Worm (Caenorhabditis elegans) whole organism, L1 larva: ENCODE results near the gene txt-18.

Source experiments
- C16A3.4 ChIP-seq: fragments of 150-350 bp; optimal IDR thresholded peaks from 2 replicates; lab custom pipeline; 2014; ENCODE audit warnings: missing biosample characterization, missing genetic modification characterization
- C34B4.2 ChIP-seq: sonication (generic microtip); optimal IDR thresholded peaks from 2 replicates; lab custom pipeline; 2017; ENCODE audit warnings: mild to moderate bottlenecking, missing genetic modification characterization, missing compliant biosample characterization
- F16B12.6 ChIP-seq: fragments of 150-350 bp; optimal IDR thresholded peaks from 2 replicates; lab custom pipeline; 2014; ENCODE audit warnings: missing biosample characterization, missing genetic modification characterization
- Y116A8C.19 ChIP-seq: sonication (generic microtip); optimal IDR thresholded peaks from 2 replicates; lab custom pipeline; 2016; ENCODE audit warnings: missing compliant biosample characterization, missing genetic modification characterization, borderline replicate concordance
- aha-1 ChIP-seq: fragments of 150-350 bp; optimal IDR thresholded peaks from 2 replicates; lab custom pipeline; 2014; ENCODE audit warnings: missing biosample characterization, missing genetic modification characterization
- ama-1 ChIP-seq: fragments of 150-350 bp; optimal IDR thresholded peaks from 2 replicates; lab custom pipeline; 2014
- blmp-1 ChIP-seq: fragments of 150-350 bp; optimal IDR thresholded peaks from 2 replicates; lab custom pipeline; 2014; ENCODE audit warnings: missing biosample characterization, missing genetic modification characterization
- ceh-63 ChIP-seq: fragments of 200-800 bp; sonication (Bioruptor generic); optimal IDR thresholded peaks from 2 replicates; lab custom pipeline; 2018; ENCODE audit warnings: mild to moderate bottlenecking, missing genetic modification characterization, missing compliant biosample characterization
- ceh-88 ChIP-seq: fragments of 200-800 bp; sonication (Bioruptor generic); IDR thresholded peaks from 2 replicates; pipeline ENCODE4 v1.3.6; 2022; ENCODE audit warnings: missing genetic modification characterization, missing compliant biosample characterization
- dpl-1 ChIP-seq, 3 experiments: fragments of 150-350 bp in 2 of 3; sonication (generic microtip) in 1 of 3; optimal IDR thresholded peaks; 2 replicates each; lab custom pipeline; 2014 to 2017; ENCODE audit warnings: missing biosample characterization in 3 of 3, missing genetic modification characterization in 3 of 3, missing genetic modification reagents in 3 of 3
- efl-1 ChIP-seq, 4 experiments: fragments of 150-350 bp; optimal IDR thresholded peaks in 3 of 4; peaks in 1 of 4; 1 replicate in 1 of 4; 2 replicates in 3 of 4; lab custom pipeline; 2014; ENCODE audit warnings: missing biosample characterization in 2 of 4, missing genetic modification characterization in 2 of 4, missing genetic modification reagents in 2 of 4
- efl-3 ChIP-seq: fragments of 200-800 bp; sonication (Bioruptor generic); optimal IDR thresholded peaks from 2 replicates; lab custom pipeline; 2018; ENCODE audit warnings: mild to moderate bottlenecking, missing genetic modification characterization, missing compliant biosample characterization
- egl-27 ChIP-seq, 2 experiments: fragments of 150-350 bp in 1 of 2; sonication (generic microtip); optimal IDR thresholded peaks; 3 replicates each; lab custom pipeline; 2017 to 2018; ENCODE audit warnings: missing biosample characterization in 2 of 2, missing genetic modification characterization in 2 of 2, missing genetic modification reagents in 2 of 2
- elt-2 ChIP-seq: sonication (generic microtip); optimal IDR thresholded peaks from 2 replicates; lab custom pipeline; 2016; ENCODE audit warnings: missing genetic modification characterization, mild to moderate bottlenecking, inconsistent platforms, missing compliant biosample characterization, missing genetic modification reagents
- fkh-4 ChIP-seq: sonication (generic microtip); optimal IDR thresholded peaks from 2 replicates; lab custom pipeline; 2016; ENCODE audit warnings: missing compliant biosample characterization, missing genetic modification characterization, borderline replicate concordance
- grh-1 ChIP-seq: fragments of 200-800 bp; sonication (Bioruptor generic); IDR thresholded peaks from 2 replicates; pipeline ENCODE4 v1.3.6; 2022; ENCODE audit warnings: missing genetic modification reagents, missing genetic modification characterization, missing compliant biosample characterization
- hlh-17 ChIP-seq: fragments of 200-800 bp; sonication (Bioruptor generic); optimal IDR thresholded peaks from 2 replicates; lab custom pipeline; 2018; ENCODE audit warnings: missing genetic modification characterization, mild to moderate bottlenecking, missing compliant biosample characterization, moderate library complexity, borderline replicate concordance
- hlh-4 ChIP-seq: sonication (generic microtip); optimal IDR thresholded peaks from 2 replicates; lab custom pipeline; 2016; ENCODE audit warnings: mild to moderate bottlenecking, missing genetic modification characterization, missing compliant biosample characterization
- irx-1 ChIP-seq: sonication (generic microtip); optimal IDR thresholded peaks from 2 replicates; lab custom pipeline; 2016; ENCODE audit warnings: missing genetic modification characterization, missing compliant biosample characterization
- jun-1 ChIP-seq: fragments of 150-350 bp; optimal IDR thresholded peaks from 2 replicates; lab custom pipeline; 2014; ENCODE audit warnings: missing biosample characterization, missing genetic modification reagents, missing genetic modification characterization
- lin-13 ChIP-seq: fragments of 150-350 bp; optimal IDR thresholded peaks from 2 replicates; lab custom pipeline; 2014; ENCODE audit warnings: missing biosample characterization, missing genetic modification reagents, missing genetic modification characterization
- lin-14 ChIP-seq: fragments of 200-800 bp; sonication (Bioruptor generic); optimal IDR thresholded peaks from 2 replicates; lab custom pipeline; 2018; ENCODE audit warnings: mild to moderate bottlenecking, missing genetic modification characterization, moderate library complexity, missing compliant biosample characterization
- lin-39 ChIP-seq: fragments of 150-350 bp; optimal IDR thresholded peaks from 2 replicates; lab custom pipeline; 2014; ENCODE audit warnings: missing biosample characterization, missing genetic modification reagents, missing genetic modification characterization
- lir-3 ChIP-seq: sonication (generic microtip); optimal IDR thresholded peaks from 2 replicates; lab custom pipeline; 2016; ENCODE audit warnings: mild to moderate bottlenecking, missing genetic modification characterization, moderate library complexity, missing compliant biosample characterization; ENCODE audit not compliant: poor library complexity
- mab-9 ChIP-seq: fragments of 200-800 bp; sonication (Bioruptor generic); IDR thresholded peaks from 2 replicates; pipeline ENCODE4 v1.3.6; 2022; ENCODE audit warnings: missing genetic modification reagents, missing genetic modification characterization, missing compliant biosample characterization
- mdl-1 ChIP-seq, 2 experiments: fragments of 150-350 bp; optimal IDR thresholded peaks; 2 replicates each; lab custom pipeline; 2014 to 2017; ENCODE audit warnings: missing biosample characterization in 2 of 2, missing genetic modification characterization in 2 of 2, inconsistent platforms in 1 of 2
- nhr-12 ChIP-seq: sonication (generic microtip); optimal IDR thresholded peaks from 2 replicates; lab custom pipeline; 2017; ENCODE audit warnings: missing biosample characterization, missing genetic modification characterization
- nhr-19 ChIP-seq: fragments of 200-800 bp; sonication (Bioruptor generic); conservative IDR thresholded peaks from 2 replicates; pipeline ENCODE4 v1.3.6; 2022; ENCODE audit warnings: missing genetic modification characterization, missing compliant biosample characterization
- nhr-20 ChIP-seq: sonication (generic microtip); optimal IDR thresholded peaks from 2 replicates; lab custom pipeline; 2016; ENCODE audit warnings: mild to moderate bottlenecking, missing genetic modification characterization, missing compliant biosample characterization
- nhr-28 ChIP-seq: fragments of 150-350 bp; optimal IDR thresholded peaks from 2 replicates; lab custom pipeline; 2014; ENCODE audit warnings: missing biosample characterization, missing genetic modification characterization
- nhr-71 ChIP-seq: sonication (generic microtip); optimal IDR thresholded peaks from 2 replicates; lab custom pipeline; 2016; ENCODE audit warnings: mild to moderate bottlenecking, missing genetic modification characterization, moderate library complexity, missing compliant biosample characterization
- nhr-77 ChIP-seq: fragments of 150-350 bp; optimal IDR thresholded peaks from 2 replicates; lab custom pipeline; 2014; ENCODE audit warnings: missing biosample characterization, missing genetic modification characterization
- nhr-84 ChIP-seq: sonication (generic microtip); optimal IDR thresholded peaks from 2 replicates; lab custom pipeline; 2017; ENCODE audit warnings: missing biosample characterization, missing genetic modification characterization
- nhr-85 ChIP-seq: sonication (generic microtip); peaks from one replicate; lab custom pipeline; 2016; ENCODE audit warnings: missing genetic modification characterization, inconsistent platforms, missing compliant biosample characterization
- nhr-90 ChIP-seq: sonication (generic microtip); optimal IDR thresholded peaks from 2 replicates; lab custom pipeline; 2016; ENCODE audit warnings: mild to moderate bottlenecking, missing genetic modification characterization, missing compliant biosample characterization; ENCODE audit not compliant: poor library complexity
- pax-3 ChIP-seq: fragments of 200-800 bp; sonication (Bioruptor generic); optimal IDR thresholded peaks from 2 replicates; lab custom pipeline; 2018; ENCODE audit warnings: mild to moderate bottlenecking, missing genetic modification characterization, moderate library complexity, missing compliant biosample characterization
- pqm-1 ChIP-seq: sonication (generic microtip); optimal IDR thresholded peaks from 3 replicates; lab custom pipeline; 2017; ENCODE audit warnings: missing biosample characterization, missing genetic modification characterization
- skn-1 ChIP-seq: fragments of 150-350 bp; optimal IDR thresholded peaks from 2 replicates; lab custom pipeline; 2014; ENCODE audit warnings: missing biosample characterization, missing genetic modification characterization
- snpc-4 ChIP-seq: fragments of 150-350 bp; optimal IDR thresholded peaks from 2 replicates; lab custom pipeline; 2014; ENCODE audit warnings: missing biosample characterization, missing genetic modification characterization
- snu-23 ChIP-seq: sonication (generic microtip); optimal IDR thresholded peaks from 2 replicates; lab custom pipeline; 2016; ENCODE audit warnings: missing genetic modification characterization, missing compliant biosample characterization
- sox-4 ChIP-seq: sonication (generic microtip); optimal IDR thresholded peaks from 2 replicates; lab custom pipeline; 2016; ENCODE audit warnings: missing genetic modification characterization, missing compliant biosample characterization
- swsn-7 ChIP-seq: sonication (generic microtip); optimal IDR thresholded peaks from 2 replicates; lab custom pipeline; 2016; ENCODE audit warnings: missing genetic modification characterization, missing compliant biosample characterization
- unc-98 ChIP-seq: fragments of 200-800 bp; sonication (Bioruptor generic); IDR thresholded peaks from 2 replicates; pipeline ENCODE4 v1.3.6; 2022; ENCODE audit warnings: missing genetic modification characterization, missing compliant biosample characterization
- vab-15 ChIP-seq: sonication (generic microtip); optimal IDR thresholded peaks from 2 replicates; lab custom pipeline; 2017; ENCODE audit warnings: missing genotype, mild to moderate bottlenecking, missing genetic modification characterization, missing compliant biosample characterization
- xbp-1 ChIP-seq: sonication (generic microtip); optimal IDR thresholded peaks from 2 replicates; lab custom pipeline; 2016; ENCODE audit warnings: missing genetic modification characterization, missing compliant biosample characterization
- zag-1 ChIP-seq: fragments of 150-350 bp; optimal IDR thresholded peaks from 2 replicates; lab custom pipeline; 2014; ENCODE audit warnings: missing biosample characterization, missing genetic modification characterization
- ztf-11 ChIP-seq, 2 experiments: sonication (generic microtip); optimal IDR thresholded peaks; 2 replicates each; lab custom pipeline; 2016 to 2017; ENCODE audit warnings: missing genetic modification characterization in 2 of 2, missing biosample characterization in 1 of 2, missing compliant biosample characterization in 1 of 2
- ztf-4 ChIP-seq: fragments of 150-350 bp; optimal IDR thresholded peaks from 2 replicates; lab custom pipeline; 2014; ENCODE audit warnings: missing biosample characterization, missing genetic modification characterization

Gene txt-18

ce11 chrII:6374646-6375045 is 30.8 kb downstream of the txt-18 start (continued):
- TF ChIP-seq Y116A8C.19 (tag; lab: Kevin White, UChicago) = no peak
- no peak for TF ChIP-seq snpc-4 (tag; lab: Kevin White, UChicago)
- TF ChIP-seq C34B4.2 (tag; lab: Kevin White, UChicago) = no peak
- TF ChIP-seq unc-98 (GFP tag; lab: Robert Waterston, UW) = no peak
- TF ChIP-seq lin-13 = no peak
- no peak for TF ChIP-seq dpl-1 (GFP tag; optimal IDR thresholded peaks at IDR 0.05; lab: Kevin White, UChicago)
- TF ChIP-seq egl-27 (tag; optimal IDR thresholded peaks at IDR 0.05; lab: Kevin White, UChicago) = no peak
- TF ChIP-seq zag-1 (tag; lab: Kevin White, UChicago) = no peak
- TF ChIP-seq efl-3 (GFP tag; lab: Kevin White, UChicago) = no peak
- TF ChIP-seq blmp-1 (tag; lab: Kevin White, UChicago) = no peak
- TF ChIP-seq grh-1 (GFP tag; lab: Robert Waterston, UW) = no peak
- peak; percentile 23 for TF ChIP-seq nhr-90 (tag; lab: Kevin White, UChicago)
- TF ChIP-seq lin-39 (tag; lab: Kevin White, UChicago) = no peak
- TF ChIP-seq mdl-1 (tag; optimal IDR thresholded peaks at IDR 0.05; lab: Kevin White, UChicago) = no peak

- no peak for TF ChIP-seq nhr-71 (tag; lab: Kevin White, UChicago)
- no peak for TF ChIP-seq nhr-77
- TF ChIP-seq elt-2 (tag; lab: Kevin White, UChicago) = no peak
- no peak for TF ChIP-seq unc-98 (GFP tag; lab: Robert Waterston, UW)
- no peak for TF ChIP-seq skn-1 (tag; lab: Kevin White, UChicago)
- no peak for TF ChIP-seq hlh-4
- TF ChIP-seq lir-3 (tag; lab: Kevin White, UChicago) = no peak
- TF ChIP-seq nhr-20 = no peak
- TF ChIP-seq jun-1 (tag; lab: Kevin White, UChicago) = no peak
- TF ChIP-seq lin-13 = no peak
- no peak for TF ChIP-seq xbp-1
- no peak for TF ChIP-seq ceh-63 (GFP tag; lab: Kevin White, UChicago)
- no peak for TF ChIP-seq nhr-28 (tag; lab: Kevin White, UChicago)
- TF ChIP-seq irx-1 (tag; lab: Kevin White, UChicago) = no peak
- no peak for TF ChIP-seq nhr-19 (GFP tag; lab: Robert Waterston, UW)
- no peak for TF ChIP-seq F16B12.6 (tag; lab: Kevin White, UChicago)
- TF ChIP-seq nhr-84 = no peak
- no peak for TF ChIP-seq efl-3 (GFP tag; lab: Kevin White, UChicago)
- no peak for TF ChIP-seq sox-4 (tag; lab: Kevin White, UChicago)
Observed at ce11 chrII:6376693-6377092, 32.8 kb downstream of the txt-18 start.

- peak; percentile 13 for TF ChIP-seq lin-14 (GFP tag; lab: Kevin White, UChicago)
- no peak for TF ChIP-seq ama-1
- no peak for TF ChIP-seq hlh-17 (GFP tag; lab: Kevin White, UChicago)
- TF ChIP-seq mab-9 (GFP tag; lab: Robert Waterston, UW) = no peak
- peak; percentile 52 for TF ChIP-seq elt-2 (tag; lab: Kevin White, UChicago)
- TF ChIP-seq fkh-4 (tag; lab: Kevin White, UChicago) = no peak
- no peak for TF ChIP-seq pax-3 (tag; lab: Kevin White, UChicago)
- TF ChIP-seq C16A3.4 (tag; lab: Kevin White, UChicago) = no peak
- no peak for TF ChIP-seq ztf-11 (tag; optimal IDR thresholded peaks at IDR 0.05; lab: Kevin White, UChicago)
- no peak for TF ChIP-seq mdl-1 (tag; optimal IDR thresholded peaks at IDR 0.05; lab: Kevin White, UChicago)
- no peak for TF ChIP-seq snu-23
- no peak for TF ChIP-seq pqm-1 (tag; lab: Kevin White, UChicago)
- TF ChIP-seq vab-15 (tag; lab: Kevin White, UChicago) = no peak
- TF ChIP-seq ztf-4 (tag; lab: Kevin White, UChicago) = no peak
- TF ChIP-seq nhr-12 (tag; lab: Kevin White, UChicago) = no peak
- no peak for TF ChIP-seq aha-1 (tag; lab: Kevin White, UChicago)
- no peak for TF ChIP-seq ceh-88
- no peak for TF ChIP-seq nhr-71 (tag; lab: Kevin White, UChicago)
- TF ChIP-seq grh-1 (GFP tag; lab: Robert Waterston, UW) = no peak
- TF ChIP-seq F16B12.6 (tag; lab: Kevin White, UChicago) = no peak
- no peak for TF ChIP-seq efl-1 (optimal IDR thresholded peaks at IDR 0.05; lab: Kevin White, UChicago)
- TF ChIP-seq efl-1 (GFP tag; optimal IDR thresholded peaks at IDR 0.05 in 1 of 2; lab: Kevin White, UChicago) = peak in 1 of 2 experiments; percentile 29
- no peak for TF ChIP-seq jun-1 (tag; lab: Kevin White, UChicago)
- no peak for TF ChIP-seq nhr-85 (tag; lab: Kevin White, UChicago)
- no peak for TF ChIP-seq swsn-7 (tag; lab: Kevin White, UChicago)
- TF ChIP-seq nhr-84 = no peak
- TF ChIP-seq unc-98 (GFP tag; lab: Robert Waterston, UW) = no peak
- TF ChIP-seq blmp-1 (tag; lab: Kevin White, UChicago) = peak; percentile 33
Observed at ce11 chrII:6377381-6377948, 33.6 kb downstream of the txt-18 start.
